Worm (Caenorhabditis elegans): ENCODE measurements around the gene nhr-21.

DNA sequence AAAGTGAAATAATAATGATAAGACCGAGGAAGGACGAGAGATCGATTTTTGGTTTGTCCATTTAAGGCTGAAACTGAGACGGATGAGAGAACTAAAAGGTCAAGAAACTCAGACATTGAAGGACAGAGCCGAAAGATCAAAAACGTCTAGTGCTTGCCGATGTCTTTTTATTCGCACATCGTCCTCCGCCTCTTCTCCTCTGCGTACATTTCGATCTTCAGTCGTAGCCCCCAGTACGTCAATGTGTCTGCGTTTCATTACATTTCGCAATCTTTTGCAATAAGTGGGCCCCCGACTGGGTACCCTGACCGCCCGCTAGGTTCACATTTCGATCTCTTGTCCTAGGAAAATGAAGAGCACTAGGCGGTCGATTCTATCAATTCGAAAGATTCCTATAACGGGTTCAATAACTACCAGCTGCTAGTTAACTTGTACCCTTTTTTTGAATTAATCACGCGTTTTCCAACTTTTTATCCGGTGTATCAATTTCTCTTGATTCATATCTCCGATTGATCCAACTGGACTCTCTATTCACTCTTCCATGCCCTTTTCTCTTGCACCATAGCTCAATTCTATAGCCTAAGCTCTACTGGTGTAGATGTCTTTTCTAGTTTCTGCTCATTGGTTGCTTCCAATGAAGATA, 53.1 kb downstream of the nhr-21 start:
- TF ChIP-seq ama-1 (optimal IDR thresholded peaks at IDR 0.05) (no peak), hlh-8 (tag; optimal IDR thresholded peaks at IDR 0.05) (no peak), dmd-4 (tag; optimal IDR thresholded peaks at IDR 0.05; ENCODE audit: borderline replicate concordance) (no peak), nfya-1 (tag; optimal IDR thresholded peaks at IDR 0.05) (peak; percentile 4), gmeb-2 (tag; optimal IDR thresholded peaks at IDR 0.05) (no peak), pqm-1 (tag; optimal IDR thresholded peaks at IDR 0.05) (no peak), ceh-24 (tag; optimal IDR thresholded peaks at IDR 0.05) (no peak), sox-4 (tag; optimal IDR thresholded peaks at IDR 0.05) (no peak), T23F11.4 (GFP tag; optimal IDR thresholded peaks at IDR 0.05) (no peak), unc-42 (tag; optimal IDR thresholded peaks at IDR 0.05) (no peak), ceh-22 (tag; optimal IDR thresholded peaks at IDR 0.05) (no peak), sox-2 (GFP tag; IDR thresholded peaks at IDR 0.05) (no peak)

All from whole organism, late embryonic.